Worm (Caenorhabditis elegans) whole organism, young adult: ENCODE results near the gene C26B2.8.

Experiments
- B0019.2 ChIP-seq: fragments of 200-800 bp; sonication (Bioruptor generic); conservative IDR thresholded peaks from 2 replicates; pipeline ENCODE4 v1.3.6; 2022; ENCODE audit warnings: missing genetic modification reagents, missing genetic modification characterization, missing compliant biosample characterization
- B0336.3 ChIP-seq: fragments of 200-800 bp; sonication (Bioruptor generic); IDR thresholded peaks from 2 replicates; pipeline ENCODE4 v1.3.6; 2022; ENCODE audit warnings: missing genetic modification characterization, missing compliant biosample characterization
- F52B5.7 ChIP-seq: sonication (generic microtip); optimal IDR thresholded peaks from 2 replicates; lab custom pipeline; 2016; ENCODE audit warnings: mild to moderate bottlenecking, missing genetic modification characterization, missing compliant biosample characterization
- K12H6.12 ChIP-seq: fragments of 200-800 bp; sonication (Bioruptor generic); optimal IDR thresholded peaks from 2 replicates; lab custom pipeline; 2018; ENCODE audit warnings: mild to moderate bottlenecking, missing genetic modification characterization, missing compliant biosample characterization
- T07F8.4 ChIP-seq: sonication (generic microtip); optimal IDR thresholded peaks from 2 replicates; lab custom pipeline; 2016; ENCODE audit warnings: mild to moderate bottlenecking, missing genetic modification characterization, moderate library complexity, missing compliant biosample characterization
- Y53F4B.3 ChIP-seq: fragments of 200-800 bp; sonication (Bioruptor generic); IDR thresholded peaks from 2 replicates; pipeline ENCODE4 v1.3.6; 2022; ENCODE audit warnings: missing genetic modification reagents, missing genetic modification characterization, missing compliant biosample characterization
- Y53G8AR.9 ChIP-seq: fragments of 200-800 bp; sonication (Bioruptor generic); conservative IDR thresholded peaks from 2 replicates; pipeline ENCODE4 v1.3.6; 2022; ENCODE audit warnings: missing genetic modification reagents, missing genetic modification characterization, missing compliant biosample characterization
- Y95B8A.8 ChIP-seq: fragments of 200-800 bp; sonication (Bioruptor generic); IDR thresholded peaks from 2 replicates; pipeline ENCODE4 v1.3.6; 2022; ENCODE audit warnings: missing genetic modification reagents, missing genetic modification characterization, missing compliant biosample characterization
- athp-1 ChIP-seq: sonication (generic microtip); optimal IDR thresholded peaks from 2 replicates; lab custom pipeline; 2017; ENCODE audit warnings: mild to moderate bottlenecking, missing genetic modification characterization, missing compliant biosample characterization
- bed-1 ChIP-seq: fragments of 200-800 bp; sonication (Bioruptor generic); IDR thresholded peaks from 2 replicates; pipeline ENCODE4 v1.3.6; 2022; ENCODE audit warnings: missing genetic modification reagents, missing genetic modification characterization, missing compliant biosample characterization
- bed-2 ChIP-seq: fragments of 200-800 bp; sonication (Bioruptor generic); IDR thresholded peaks from 2 replicates; pipeline ENCODE4 v1.3.6; 2022; ENCODE audit warnings: missing genetic modification reagents, missing genetic modification characterization, missing compliant biosample characterization
- ccch-3 ChIP-seq: fragments of 200-800 bp; sonication (Bioruptor generic); optimal IDR thresholded peaks from 2 replicates; lab custom pipeline; 2018; ENCODE audit warnings: mild to moderate bottlenecking, missing genetic modification characterization, missing compliant biosample characterization
- cebp-2 ChIP-seq: fragments of 200-800 bp; sonication (Bioruptor generic); IDR thresholded peaks from 2 replicates; pipeline ENCODE4 v1.3.6; 2022; ENCODE audit warnings: missing genetic modification characterization, missing compliant biosample characterization
- ceh-27 ChIP-seq: fragments of 200-800 bp; sonication (Bioruptor generic); optimal IDR thresholded peaks from 2 replicates; lab custom pipeline; 2018; ENCODE audit warnings: mild to moderate bottlenecking, missing genetic modification characterization, moderate library complexity, missing compliant biosample characterization
- chd-7 ChIP-seq: sonication (generic microtip); optimal IDR thresholded peaks from 2 replicates; lab custom pipeline; 2016; ENCODE audit warnings: mild to moderate bottlenecking, missing genetic modification characterization, moderate library complexity, missing compliant biosample characterization
- die-1 ChIP-seq: sonication (generic microtip); optimal IDR thresholded peaks from 2 replicates; lab custom pipeline; 2016; ENCODE audit warnings: missing genotype, mild to moderate bottlenecking, missing genetic modification characterization, missing compliant biosample characterization
- dox-1 ChIP-seq: fragments of 200-800 bp; sonication (Bioruptor generic); IDR thresholded peaks from 2 replicates; pipeline ENCODE4 v1.3.6; 2022; ENCODE audit warnings: missing genetic modification reagents, missing genetic modification characterization, missing compliant biosample characterization
- dpff-1 ChIP-seq: sonication (generic microtip); optimal IDR thresholded peaks from 2 replicates; lab custom pipeline; 2017; ENCODE audit warnings: mild to moderate bottlenecking, missing genetic modification characterization, missing compliant biosample characterization
- egl-18 ChIP-seq: fragments of 200-800 bp; sonication (Bioruptor generic); IDR thresholded peaks from 2 replicates; pipeline ENCODE4 v1.3.6; 2022; ENCODE audit warnings: missing genetic modification reagents, missing genetic modification characterization, missing compliant biosample characterization
- fkh-3 ChIP-seq: sonication (generic microtip); optimal IDR thresholded peaks from 2 replicates; lab custom pipeline; 2016; ENCODE audit warnings: mild to moderate bottlenecking, missing genetic modification characterization, missing compliant biosample characterization
- him-1 ChIP-seq: sonication (generic microtip); optimal IDR thresholded peaks from 2 replicates; lab custom pipeline; 2016; ENCODE audit warnings: missing genotype, missing genetic modification reagents, missing genetic modification characterization, missing compliant biosample characterization
- hmg-1.2 ChIP-seq: fragments of 200-800 bp; sonication (Bioruptor generic); IDR thresholded peaks from 2 replicates; pipeline ENCODE4 v1.3.6; 2022; ENCODE audit warnings: missing genetic modification reagents, missing genetic modification characterization, missing compliant biosample characterization
- hrde-1 ChIP-seq: sonication (generic microtip); optimal IDR thresholded peaks from 2 replicates; lab custom pipeline; 2016; ENCODE audit warnings: missing genetic modification characterization, mild to moderate bottlenecking, missing compliant biosample characterization, moderate library complexity, missing genotype, missing genetic modification reagents, borderline replicate concordance
- lag-1 ChIP-seq: fragments of 200-800 bp; sonication (Bioruptor generic); IDR thresholded peaks from 2 replicates; pipeline ENCODE4 v1.3.6; 2022; ENCODE audit warnings: missing genetic modification reagents, missing genetic modification characterization, missing compliant biosample characterization
- let-526 ChIP-seq: fragments of 200-800 bp; sonication (Bioruptor generic); IDR thresholded peaks from 2 replicates; pipeline ENCODE4 v1.3.6; 2022; ENCODE audit warnings: missing genetic modification reagents, missing genetic modification characterization, missing compliant biosample characterization
- lin-54 ChIP-seq: fragments of 200-800 bp; sonication (Bioruptor generic); optimal IDR thresholded peaks from 2 replicates; lab custom pipeline; 2018; ENCODE audit warnings: mild to moderate bottlenecking, missing genetic modification characterization, missing compliant biosample characterization
- lsy-27 ChIP-seq: sonication (generic microtip); optimal IDR thresholded peaks from 2 replicates; lab custom pipeline; 2017; ENCODE audit warnings: missing genetic modification characterization, mild to moderate bottlenecking, missing compliant biosample characterization, antibody characterized with exemption, missing genotype, borderline replicate concordance; ENCODE audit not compliant: insufficient read depth
- madf-8 ChIP-seq: fragments of 200-800 bp; sonication (Bioruptor generic); conservative IDR thresholded peaks from 2 replicates; pipeline ENCODE4 v1.3.6; 2022; ENCODE audit warnings: missing genetic modification reagents, missing genetic modification characterization, missing compliant biosample characterization
- mel-28 ChIP-seq: sonication (generic microtip); optimal IDR thresholded peaks from 2 replicates; lab custom pipeline; 2016; ENCODE audit warnings: borderline replicate concordance, mild to moderate bottlenecking, missing genetic modification characterization, missing compliant biosample characterization
- mxl-1 ChIP-seq: sonication (generic microtip); optimal IDR thresholded peaks from 2 replicates; lab custom pipeline; 2016; ENCODE audit warnings: missing genetic modification characterization, missing compliant biosample characterization
- nfyb-1 ChIP-seq: fragments of 200-800 bp; sonication (Bioruptor generic); IDR thresholded peaks from 2 replicates; pipeline ENCODE4 v1.3.6; 2022; ENCODE audit warnings: missing genetic modification reagents, missing genetic modification characterization, missing compliant biosample characterization
- nhr-179 ChIP-seq: sonication (generic microtip); optimal IDR thresholded peaks from 2 replicates; lab custom pipeline; 2016; ENCODE audit warnings: mild to moderate bottlenecking, missing genetic modification characterization, missing compliant biosample characterization
- nhr-80 ChIP-seq: sonication (generic microtip); optimal IDR thresholded peaks from 2 replicates; lab custom pipeline; 2016; ENCODE audit warnings: missing genetic modification characterization, missing compliant biosample characterization
- rpc-1 ChIP-seq, 2 experiments: fragments of 150-350 bp in 1 of 2; sonication (generic microtip) in 1 of 2; optimal IDR thresholded peaks; 2 replicates each; lab custom pipeline; 2014 to 2018; ENCODE audit warnings: missing biosample characterization in 1 of 2, missing genetic modification characterization in 1 of 2, missing genetic modification reagents in 1 of 2, missing genotype in 1 of 2
- sdz-38 ChIP-seq: sonication (generic microtip); optimal IDR thresholded peaks from 2 replicates; lab custom pipeline; 2016; ENCODE audit warnings: missing genotype, missing genetic modification characterization, missing compliant biosample characterization
- somi-1 ChIP-seq: fragments of 200-800 bp; sonication (Bioruptor generic); optimal IDR thresholded peaks from 2 replicates; lab custom pipeline; 2018; ENCODE audit warnings: mild to moderate bottlenecking, missing genetic modification characterization, missing compliant biosample characterization
- tbp1 ChIP-seq: fragments of 200-800 bp; sonication (Bioruptor generic); optimal IDR thresholded peaks from 2 replicates; lab custom pipeline; 2018; ENCODE audit warnings: mild to moderate bottlenecking, missing genetic modification characterization, missing compliant biosample characterization
- tbx-9 ChIP-seq: sonication (generic microtip); optimal IDR thresholded peaks from 2 replicates; lab custom pipeline; 2016; ENCODE audit warnings: borderline replicate concordance, missing genetic modification characterization, inconsistent platforms, missing compliant biosample characterization
- ztf-22 ChIP-seq: fragments of 200-800 bp; sonication (Bioruptor generic); optimal IDR thresholded peaks from 2 replicates; lab custom pipeline; 2018; ENCODE audit warnings: mild to moderate bottlenecking, missing genetic modification characterization, moderate library complexity, missing compliant biosample characterization
- ztf-6 ChIP-seq: fragments of 200-800 bp; sonication (Bioruptor generic); IDR thresholded peaks from 2 replicates; pipeline ENCODE4 v1.3.6; 2022; ENCODE audit warnings: missing genetic modification reagents, missing genetic modification characterization, missing compliant biosample characterization

C26B2.8 gene

DNA sequence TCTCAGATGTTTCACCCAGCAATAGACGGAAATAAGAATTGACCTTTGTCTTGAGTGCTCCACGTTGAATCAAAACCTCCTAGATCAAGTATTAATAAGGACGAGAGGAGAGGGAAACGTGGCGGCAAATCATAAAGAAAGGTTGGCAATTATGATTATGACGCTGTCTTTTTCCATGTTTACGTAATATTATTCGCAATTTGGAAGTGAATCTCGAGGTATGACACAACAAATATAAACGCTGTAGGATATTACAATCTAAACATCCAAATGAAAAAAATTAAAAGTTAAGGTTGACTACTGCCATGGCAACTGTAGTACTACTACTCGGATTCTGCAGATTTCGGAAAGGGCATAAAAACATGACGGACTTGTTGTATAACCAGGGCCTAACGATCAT, 7.8 kb upstream of the C26B2.8 start:
- TF ChIP-seq nhr-80 (tag; lab: Kevin White, UChicago) = no peak
- no peak for TF ChIP-seq ceh-27
- TF ChIP-seq lsy-27 (tag; lab: Kevin White, UChicago) = no peak
- TF ChIP-seq ztf-6 (GFP tag; lab: Robert Waterston, UW) = no peak
- TF ChIP-seq athp-1 (tag; lab: Kevin White, UChicago) = no peak
- no peak for TF ChIP-seq mel-28
- no peak for TF ChIP-seq nhr-179 (tag; lab: Kevin White, UChicago)
- TF ChIP-seq him-1 (tag; lab: Kevin White, UChicago) = no peak
- no peak for TF ChIP-seq bed-1 (GFP tag; lab: Robert Waterston, UW)
- TF ChIP-seq Y53G8AR.9 = no peak
- TF ChIP-seq tbx-9 = no peak
- TF ChIP-seq egl-18 (GFP tag; lab: Robert Waterston, UW) = no peak
- TF ChIP-seq die-1 = no peak
- no peak for TF ChIP-seq nfyb-1 (GFP tag; lab: Robert Waterston, UW)
- no peak for TF ChIP-seq bed-2
- no peak for TF ChIP-seq let-526 (GFP tag; lab: Robert Waterston, UW)
- TF ChIP-seq T07F8.4 (tag; lab: Kevin White, UChicago) = no peak
- TF ChIP-seq somi-1 (GFP tag; lab: Kevin White, UChicago) = no peak
- no peak for TF ChIP-seq B0019.2 (GFP tag; lab: Robert Waterston, UW)
- TF ChIP-seq dox-1 (GFP tag; lab: Robert Waterston, UW) = no peak

DNA sequence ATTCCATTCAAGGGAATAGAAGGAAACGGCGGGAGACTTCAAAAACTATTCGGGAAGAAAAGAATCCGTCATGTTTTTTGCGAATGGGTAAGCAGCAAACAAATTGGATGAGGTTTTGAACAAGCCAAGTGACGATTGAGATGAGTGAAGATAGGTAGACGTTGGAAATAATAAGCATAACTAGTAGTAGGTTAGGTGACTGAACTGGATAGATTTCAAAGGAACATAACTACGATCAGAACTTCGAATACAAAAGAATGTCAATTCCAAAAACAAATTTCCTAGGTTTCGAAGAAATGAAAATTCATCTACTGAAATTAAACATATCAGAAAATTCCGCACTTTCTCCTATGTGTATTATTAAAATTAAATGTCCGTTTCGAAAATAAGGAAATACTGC, 6.4 kb upstream of the C26B2.8 start:
- no peak for TF ChIP-seq madf-8
- no peak for TF ChIP-seq T07F8.4 (tag; lab: Kevin White, UChicago)
- TF ChIP-seq sdz-38 (tag; lab: Kevin White, UChicago) = no peak

DNA sequence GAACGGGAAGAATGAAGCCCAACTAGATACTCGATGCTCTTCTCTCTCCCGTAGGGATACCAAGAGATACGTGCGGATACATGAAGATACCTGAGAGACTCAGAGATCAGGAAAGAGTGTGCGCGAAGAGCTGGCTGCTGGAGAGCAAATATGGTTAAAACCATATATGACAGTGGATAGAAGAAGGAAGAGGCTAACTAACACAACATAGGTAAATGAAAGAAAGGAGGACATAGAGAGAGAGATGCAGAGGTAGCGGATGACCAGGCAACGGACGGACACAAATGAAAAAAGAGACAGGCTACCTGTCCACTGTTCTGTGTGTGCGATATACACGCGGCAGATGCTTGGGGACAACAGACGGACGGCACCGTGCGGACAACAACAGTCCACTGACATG, 5.8 kb upstream of the C26B2.8 start:
- TF ChIP-seq mel-28 (no peak), hrde-1 (tag; lab: Kevin White, UChicago) (no peak), tbp1 (GFP tag; lab: Kevin White, UChicago) (no peak), fkh-3 (tag; lab: Kevin White, UChicago) (no peak), Y95B8A.8 (no peak), lag-1 (no peak), ccch-3 (GFP tag; lab: Kevin White, UChicago) (no peak)

DNA sequence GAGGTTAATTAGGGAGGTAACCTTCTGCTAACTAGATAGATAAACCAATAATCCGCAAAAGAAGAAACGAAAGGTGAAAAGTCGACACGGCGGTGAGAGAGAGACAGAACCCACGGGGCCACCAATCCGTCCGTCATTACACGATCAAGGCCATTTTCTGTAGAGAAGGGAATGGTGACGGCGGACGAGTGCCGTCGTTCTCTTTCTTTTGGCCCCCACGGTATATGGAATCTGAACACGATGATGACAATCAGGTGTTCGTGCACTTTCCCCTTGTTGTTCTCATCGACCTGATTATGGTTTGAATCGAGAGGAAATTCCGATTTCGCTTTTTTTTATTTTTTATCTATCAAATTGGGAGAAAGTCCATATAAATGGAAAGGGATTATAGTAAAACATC, 4.6 kb upstream of the C26B2.8 start:
- TF ChIP-seq mxl-1 (tag; lab: Kevin White, UChicago) (no peak), dpff-1 (tag; lab: Kevin White, UChicago) (no peak), K12H6.12 (no peak), hmg-1.2 (GFP tag; lab: Robert Waterston, UW) (no peak), cebp-2 (GFP tag; lab: Robert Waterston, UW) (no peak), chd-7 (tag; lab: Kevin White, UChicago) (no peak), mel-28 (no peak), ztf-22 (no peak), let-526 (GFP tag; lab: Robert Waterston, UW) (no peak), B0336.3 (GFP tag; lab: Robert Waterston, UW) (no peak), Y53F4B.3 (no peak), rpc-1 (optimal IDR thresholded peaks at IDR 0.05; lab: Kevin White, UChicago) (no peak), rpc-1 (tag; optimal IDR thresholded peaks at IDR 0.05; lab: Kevin White, UChicago) (no peak), lin-54 (GFP tag; lab: Kevin White, UChicago) (no peak), F52B5.7 (no peak)
